Fruit fly (Drosophila melanogaster): Measurements from ENCODE around the gene CG33493.

- TF ChIP-seq Sin3A (optimal IDR thresholded peaks at IDR 0.05) (no peak), psq (optimal IDR thresholded peaks at IDR 0.05) (no peak), ttk (optimal IDR thresholded peaks at IDR 0.05) (no peak), insv (optimal IDR thresholded peaks at IDR 0.05) (no peak)
Measured at dm6 chr3L:10645965-10646364, 47.0 kb downstream of the CG33493 start.

All from Kc167 (cell line).